Worm (Caenorhabditis elegans) whole organism, midembryonic: Measurements from ENCODE around the gene pqn-36.

Experiments used
- cog-1 ChIP-seq: sonication (generic microtip); optimal IDR thresholded peaks from 2 replicates; lab custom pipeline; 2016; ENCODE audit warnings: missing genetic modification characterization, missing compliant biosample characterization
- flt-1 ChIP-seq: fragments of 200-800 bp; sonication (Bioruptor generic); IDR thresholded peaks from 2 replicates; pipeline ENCODE4 v1.3.6; 2022; ENCODE audit warnings: missing genetic modification characterization, missing compliant biosample characterization
- klf-2 ChIP-seq: fragments of 200-800 bp; sonication (Bioruptor generic); conservative IDR thresholded peaks from 2 replicates; pipeline ENCODE4 v1.3.6; 2022; ENCODE audit warnings: missing genetic modification reagents, missing genetic modification characterization, missing compliant biosample characterization
- tab-1 ChIP-seq: fragments of 200-800 bp; sonication (Bioruptor generic); IDR thresholded peaks from 2 replicates; pipeline ENCODE4 v1.3.6; 2022; ENCODE audit warnings: missing genetic modification characterization, missing compliant biosample characterization

DNA sequence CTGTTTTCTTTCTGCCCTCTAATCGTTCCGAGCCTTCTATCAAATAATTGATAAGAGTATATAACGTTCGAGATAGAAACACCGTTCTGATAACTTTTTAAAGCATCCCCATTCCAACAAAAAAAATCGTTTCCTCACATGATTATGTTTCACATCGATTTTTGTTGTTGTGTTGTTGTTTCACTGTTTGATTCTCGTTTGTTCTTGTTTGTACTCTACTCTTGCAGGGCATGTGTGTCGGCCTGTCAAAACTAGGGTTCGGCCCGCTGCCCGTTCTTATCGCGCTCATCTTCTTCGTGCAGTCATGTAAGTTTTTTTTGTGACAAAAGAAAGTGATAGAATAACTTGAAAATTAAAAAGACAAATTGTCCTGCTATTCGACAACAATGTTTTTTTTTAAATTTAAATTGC lies 49.5 kb downstream of the pqn-36 start, which contains the start of gene C33A11.2:
- no peak for TF ChIP-seq klf-2 (GFP tag; lab: Robert Waterston, UW)
- no peak for TF ChIP-seq tab-1 (GFP tag; lab: Robert Waterston, UW)
- TF ChIP-seq flt-1, result no peak
- no peak for TF ChIP-seq cog-1 (tag; lab: Kevin White, UChicago)
